Worm (Caenorhabditis elegans) whole organism, L4/young adult: ENCODE data around the gene T15B7.8.

Experiments used
- W03F9.2 ChIP-seq: fragments of 150-350 bp; optimal IDR thresholded peaks from 2 replicates; lab custom pipeline; 2014; ENCODE audit warnings: missing biosample characterization, missing genetic modification characterization
- him-1 ChIP-seq: sonication (generic microtip); optimal IDR thresholded peaks from 2 replicates; lab custom pipeline; 2016; ENCODE audit warnings: missing genotype, missing genetic modification reagents, missing genetic modification characterization, missing compliant biosample characterization

ce11 chrV:6796894-6797293 is 24.7 kb upstream of the T15B7.8 start:
- no peak for TF ChIP-seq W03F9.2 (tag; lab: Kevin White, UChicago)
- TF ChIP-seq him-1 (tag; lab: Kevin White, UChicago): no peak
